Fruit fly (Drosophila melanogaster): ENCODE data around the gene GIIIspla2.

GIIIspla2 gene

DNA sequence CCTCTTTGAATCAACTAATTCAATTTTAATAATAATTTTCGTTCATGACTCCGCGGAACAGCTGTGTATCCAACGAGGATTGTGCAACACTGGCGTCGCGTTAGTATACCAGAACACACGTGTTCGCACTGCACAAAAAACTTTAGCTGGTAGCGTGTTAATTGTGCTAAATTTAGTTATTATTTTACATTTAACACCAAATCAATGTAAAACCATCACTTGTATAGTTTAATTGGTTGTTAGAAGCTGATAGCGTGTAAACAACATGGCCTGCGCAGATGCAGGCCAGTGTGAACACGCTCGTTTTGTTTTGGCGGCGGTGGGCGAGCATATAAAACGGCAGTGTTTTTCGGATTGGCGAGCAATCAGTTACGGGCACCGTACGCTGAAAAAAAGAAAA, at the start of gene GIIIspla2, which contains the start of gene Traf6:
Gene GIIIspla2 (plus strand): TSS at position 335 of the 400 bp plus-strand sequence.
Gene Traf6 (minus strand): TSS at position 93 of the 400 bp plus-strand sequence.
- TF ChIP-seq CG11762 (GFP tag; optimal IDR thresholded peaks at IDR 0.05; ENCODE audit: insufficient read depth) (no peak), spab (GFP tag; optimal IDR thresholded peaks at IDR 0.05) (no peak), fd85E (GFP tag; optimal IDR thresholded peaks at IDR 0.05) (no peak), CG31627 (GFP tag; optimal IDR thresholded peaks at IDR 0.05) (peak; percentile 80), esn (GFP tag; optimal IDR thresholded peaks at IDR 0.05) (peak; percentile 83), Sox14 (GFP tag; optimal IDR thresholded peaks at IDR 0.05) (peak; percentile 87), CG3032 (tag; optimal IDR thresholded peaks at IDR 0.05) (peak; percentile 80), dsx (GFP tag; optimal IDR thresholded peaks at IDR 0.05; ENCODE audit: poor library complexity, severe bottlenecking) (no peak), CG15336 (GFP tag; IDR thresholded peaks at IDR 0.05) (peak; percentile 80), CG8632 (GFP tag; optimal IDR thresholded peaks at IDR 0.05) (no peak), topi (GFP tag; optimal IDR thresholded peaks at IDR 0.05) (peak; percentile 80), OdsH (GFP tag; optimal IDR thresholded peaks at IDR 0.05) (no peak), Ets96B (tag; optimal IDR thresholded peaks at IDR 0.05) (peak; percentile 68), CG6854 (GFP tag; optimal IDR thresholded peaks at IDR 0.05) (peak; percentile 29), fkh (GFP tag; optimal IDR thresholded peaks at IDR 0.05) (no peak), acj6 (GFP tag; optimal IDR thresholded peaks at IDR 0.05) (peak; percentile 63), Hr4 (GFP tag; optimal IDR thresholded peaks at IDR 0.05) (no peak), svp (GFP tag) (no peak), CG16779 (tag; optimal IDR thresholded peaks at IDR 0.05) (no peak), Smox (GFP tag; optimal IDR thresholded peaks at IDR 0.05) (no peak), Blimp-1 (GFP tag; optimal IDR thresholded peaks at IDR 0.05) (no peak), Lpt (GFP tag; optimal IDR thresholded peaks at IDR 0.05) (peak; percentile 12), Sox102F (GFP tag; optimal IDR thresholded peaks at IDR 0.05) (no peak), Hr38 (GFP tag; optimal IDR thresholded peaks at IDR 0.05) (no peak), eg (GFP tag; IDR thresholded peaks at IDR 0.05) (peak; percentile 83), fd59A (GFP tag; optimal IDR thresholded peaks at IDR 0.05) (peak; percentile 64), CG4318 (GFP tag; optimal IDR thresholded peaks at IDR 0.05) (no peak), achi (GFP tag; optimal IDR thresholded peaks at IDR 0.05) (peak; percentile 69), lz (GFP tag; optimal IDR thresholded peaks at IDR 0.05) (peak; percentile 85), CG8119 (GFP tag; IDR thresholded peaks at IDR 0.05) (peak; percentile 63), CG3919 (GFP tag; optimal IDR thresholded peaks at IDR 0.05) (no peak), cyc (GFP tag; optimal IDR thresholded peaks at IDR 0.05) (peak; percentile 66), Eip93F (GFP tag; optimal IDR thresholded peaks at IDR 0.05) (no peak), Sox15 (GFP tag; optimal IDR thresholded peaks at IDR 0.05) (peak; percentile 39), dac (GFP tag; optimal IDR thresholded peaks at IDR 0.05) (peak; percentile 74), CG7368 (GFP tag; optimal IDR thresholded peaks at IDR 0.05) (no peak), CG6163 (GFP tag; IDR thresholded peaks at IDR 0.05) (peak; percentile 86; the same call in 2 of the 3 replicates), CG9139 (GFP tag; optimal IDR thresholded peaks at IDR 0.05) (no peak), CG6792 (GFP tag; optimal IDR thresholded peaks at IDR 0.05) (peak; percentile 42), CG10631 (GFP tag; optimal IDR thresholded peaks at IDR 0.05) (peak; percentile 81), CG34406 (GFP tag; optimal IDR thresholded peaks at IDR 0.05) (no peak), Eip75B (GFP tag; optimal IDR thresholded peaks at IDR 0.05) (peak; percentile 79), CG6808 (GFP tag; optimal IDR thresholded peaks at IDR 0.05) (no peak), Ets21C (GFP tag; optimal IDR thresholded peaks at IDR 0.05) (peak; percentile 62), ss (GFP tag; optimal IDR thresholded peaks at IDR 0.05) (no peak), net (GFP tag; optimal IDR thresholded peaks at IDR 0.05) (no peak), CG1621 (tag; optimal IDR thresholded peaks at IDR 0.05) (peak; percentile 68), Hr39 (GFP tag; optimal IDR thresholded peaks at IDR 0.05) (peak; percentile 75), CG32006 (GFP tag; optimal IDR thresholded peaks at IDR 0.05) (no peak), Met (GFP tag; optimal IDR thresholded peaks at IDR 0.05) (peak; percentile 78), Gug (GFP tag; IDR thresholded peaks at IDR 0.05) (peak; percentile 75), CG8319 (GFP tag; optimal IDR thresholded peaks at IDR 0.05) (peak; percentile 33), CG6276 (GFP tag; optimal IDR thresholded peaks at IDR 0.05) (no peak)

Measured in whole organism, prepupa.